Worm (Caenorhabditis elegans): ENCODE results near the gene emb-9.
A peak's percentile ranks its signal among the peaks of the same experiment; 100 is the strongest.

emb-9 gene

DNA sequence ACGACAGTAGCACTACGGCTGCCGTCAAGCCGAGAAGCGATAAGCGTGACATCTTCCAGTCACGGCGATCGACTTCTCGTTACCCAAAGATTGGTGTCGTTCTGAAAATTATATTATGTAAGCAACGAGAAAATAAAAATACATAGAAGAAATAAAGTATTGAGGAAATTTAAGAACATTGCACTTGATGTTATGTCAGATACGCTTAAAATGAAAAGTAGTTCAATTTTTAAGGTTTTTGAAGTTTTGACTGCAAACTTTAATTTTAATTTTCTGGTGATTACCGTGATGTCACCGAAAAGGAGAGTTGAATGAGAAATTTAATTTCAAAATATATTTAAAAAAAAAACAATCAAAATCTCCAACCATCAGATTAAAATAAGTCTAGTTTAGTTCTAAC is at the start of gene emb-9:
TSS of gene emb-9 (minus strand) at position 101 of the 400 bp plus-strand sequence.
- TF ChIP-seq mdl-1 (tag; optimal IDR thresholded peaks at IDR 0.05) (no peak), aly-2 (tag; optimal IDR thresholded peaks at IDR 0.05) (no peak), nhr-90 (tag; optimal IDR thresholded peaks at IDR 0.05; ENCODE audit: poor library complexity) (no peak), fkh-4 (tag; optimal IDR thresholded peaks at IDR 0.05; ENCODE audit: borderline replicate concordance) (no peak), C34B4.2 (tag; optimal IDR thresholded peaks at IDR 0.05) (no peak)

DNA sequence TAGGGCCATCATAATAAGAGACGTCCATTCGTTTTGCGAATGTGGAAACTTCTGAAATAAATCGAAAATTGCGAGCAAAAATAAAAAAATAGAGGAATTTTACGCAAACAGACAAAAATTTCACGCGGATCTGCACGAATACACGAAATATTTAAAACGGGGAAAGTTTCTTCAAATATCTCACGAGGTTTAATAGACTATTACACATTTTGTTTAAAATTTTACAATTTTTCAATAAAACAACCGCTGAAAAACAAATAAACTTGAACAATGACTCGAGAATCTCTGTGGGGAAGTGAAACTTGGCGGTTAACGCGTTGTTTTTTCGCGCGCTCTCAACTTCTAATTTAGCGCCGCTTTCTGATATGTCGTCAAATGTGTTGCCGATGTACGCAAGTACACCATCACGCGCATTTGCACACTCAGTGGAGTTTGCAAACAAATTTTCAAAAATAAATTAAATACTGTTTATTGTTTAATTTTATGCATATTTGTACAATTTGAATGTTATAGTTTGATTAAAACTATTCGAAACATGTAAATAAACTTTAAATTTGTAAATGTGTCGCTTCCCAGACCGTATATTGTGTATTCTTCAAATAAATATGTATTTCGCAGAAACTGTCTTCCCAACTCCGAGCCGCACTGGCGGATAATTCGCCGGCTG is 49.0 kb upstream of the emb-9 start, which contains the start of the genes gpr-2 and rgr-1:
TSS of gene gpr-2 (minus strand) at position 51 of the 667 bp plus-strand sequence.
TSS of gene rgr-1 (plus strand) at position 617 of the 667 bp plus-strand sequence.
- TF ChIP-seq ceh-8 (GFP tag; optimal IDR thresholded peaks at IDR 0.05): no peak
- TF ChIP-seq Y116A8C.19 (tag; optimal IDR thresholded peaks at IDR 0.05; ENCODE audit: borderline replicate concordance): no peak
- no peak for TF ChIP-seq nhr-237 (tag; optimal IDR thresholded peaks at IDR 0.05)
- TF ChIP-seq mep-1 (tag; optimal IDR thresholded peaks at IDR 0.05): peak; percentile 29
- TF ChIP-seq pqm-1 (tag; optimal IDR thresholded peaks at IDR 0.05): no peak
- no peak for TF ChIP-seq sptf-1 (tag; optimal IDR thresholded peaks at IDR 0.05)
- no peak for TF ChIP-seq grh-1 (GFP tag; IDR thresholded peaks at IDR 0.05)
- TF ChIP-seq dsc-1 (tag; optimal IDR thresholded peaks at IDR 0.05): peak; percentile 26
- no peak for TF ChIP-seq hpl-2 (GFP tag; optimal IDR thresholded peaks at IDR 0.05)
- no peak for TF ChIP-seq nhr-12 (tag; optimal IDR thresholded peaks at IDR 0.05)
- no peak for TF ChIP-seq pag-3 (tag; optimal IDR thresholded peaks at IDR 0.05; ENCODE audit: borderline replicate concordance, insufficient read depth)
- TF ChIP-seq ama-1 (optimal IDR thresholded peaks at IDR 0.05): no peak
- TF ChIP-seq tbx-2 (tag; optimal IDR thresholded peaks at IDR 0.05): no peak
- no peak for TF ChIP-seq pax-3 (tag; optimal IDR thresholded peaks at IDR 0.05)
- TF ChIP-seq lin-14 (GFP tag; optimal IDR thresholded peaks at IDR 0.05): no peak
- peak; percentile 65 for TF ChIP-seq nhr-47 (tag; optimal IDR thresholded peaks at IDR 0.05)
- peak in 1 of 2 experiments; percentile 23 for TF ChIP-seq mdl-1 (tag; optimal IDR thresholded peaks at IDR 0.05)
- no peak for TF ChIP-seq sox-4 (tag; optimal IDR thresholded peaks at IDR 0.05)
- TF ChIP-seq lsy-2 (tag; optimal IDR thresholded peaks at IDR 0.05): peak; percentile 56 to 72
- no peak for TF ChIP-seq unc-30 (tag; optimal IDR thresholded peaks at IDR 0.05)
- no peak for TF ChIP-seq ztf-11 (tag; optimal IDR thresholded peaks at IDR 0.05)
- no peak for TF ChIP-seq unc-86 (tag; optimal IDR thresholded peaks at IDR 0.05)
- TF ChIP-seq unc-130 (tag; optimal IDR thresholded peaks at IDR 0.05): peak; percentile 61
- TF ChIP-seq alr-1 (tag; optimal IDR thresholded peaks at IDR 0.05; ENCODE audit: borderline replicate concordance): no peak
- peak; percentile 4 for TF ChIP-seq irx-1 (tag; optimal IDR thresholded peaks at IDR 0.05)
- no peak for TF ChIP-seq ceh-63 (GFP tag; optimal IDR thresholded peaks at IDR 0.05)
- no peak for TF ChIP-seq aha-1 (tag; optimal IDR thresholded peaks at IDR 0.05)
- TF ChIP-seq vab-15 (tag; optimal IDR thresholded peaks at IDR 0.05): no peak
- no peak for TF ChIP-seq nhr-28 (tag; optimal IDR thresholded peaks at IDR 0.05)
- TF ChIP-seq xbp-1 (tag; optimal IDR thresholded peaks at IDR 0.05): no peak
- peak; percentile 40 for TF ChIP-seq swsn-7 (tag; optimal IDR thresholded peaks at IDR 0.05)
- TF ChIP-seq C04F5.9 (tag; optimal IDR thresholded peaks at IDR 0.05): peak; percentile 23
- peak; percentile 49 for TF ChIP-seq nhr-19 (GFP tag; conservative IDR thresholded peaks at IDR 0.05)
- TF ChIP-seq fkh-10 (GFP tag; optimal IDR thresholded peaks at IDR 0.05): no peak
- TF ChIP-seq efl-3 (GFP tag; optimal IDR thresholded peaks at IDR 0.05): no peak
- TF ChIP-seq ceh-88 (GFP tag; IDR thresholded peaks at IDR 0.05): no peak
- TF ChIP-seq lin-35 (GFP tag; optimal IDR thresholded peaks at IDR 0.05): peak; percentile 85 to 94
- TF ChIP-seq nhr-11 (tag; optimal IDR thresholded peaks at IDR 0.05): no peak
- TF ChIP-seq isw-1 (GFP tag; IDR thresholded peaks at IDR 0.05): peak; percentile 11; the same call in 1 of the 2 replicates
- no peak for TF ChIP-seq jun-1 (tag; optimal IDR thresholded peaks at IDR 0.05)
- TF ChIP-seq hlh-17 (GFP tag; optimal IDR thresholded peaks at IDR 0.05; ENCODE audit: borderline replicate concordance): no peak
- TF ChIP-seq dpl-1 (GFP tag; optimal IDR thresholded peaks at IDR 0.05): peak; percentile 77 to 90 (median 87)
- TF ChIP-seq snpc-4 (tag; optimal IDR thresholded peaks at IDR 0.05): no peak
- TF ChIP-seq egl-13 (tag; optimal IDR thresholded peaks at IDR 0.05): no peak
- no peak for TF ChIP-seq fkh-4 (tag; optimal IDR thresholded peaks at IDR 0.05; ENCODE audit: borderline replicate concordance)
- TF ChIP-seq aly-2 (tag; optimal IDR thresholded peaks at IDR 0.05): no peak
- TF ChIP-seq sup-37 (GFP tag; optimal IDR thresholded peaks at IDR 0.05): no peak
